Worm (Caenorhabditis elegans) whole organism, L4 larva: ENCODE data around the gene R148.8.

ENCODE experiments used
- ceh-32 ChIP-seq: sonication (generic microtip); optimal IDR thresholded peaks from 2 replicates; lab custom pipeline; 2016; ENCODE audit warnings: mild to moderate bottlenecking, missing genetic modification characterization, missing compliant biosample characterization; ENCODE audit not compliant: poor library complexity
- lin-15B ChIP-seq: fragments of 150-350 bp; sonication (generic microtip); optimal IDR thresholded peaks from 3 replicates; lab custom pipeline; 2014; ENCODE audit warnings: missing biosample characterization, missing genetic modification characterization
- nhr-11 ChIP-seq: fragments of 150-350 bp; optimal IDR thresholded peaks from 2 replicates; lab custom pipeline; 2014; ENCODE audit warnings: missing biosample characterization, missing genetic modification characterization
- nhr-28 ChIP-seq: fragments of 150-350 bp; optimal IDR thresholded peaks from 2 replicates; lab custom pipeline; 2014; ENCODE audit warnings: missing biosample characterization, missing genetic modification characterization
- pha-4 ChIP-seq, 2 experiments: fragments of 150-350 bp in 1 of 2; fragments of 200-800 bp in 1 of 2; sonication (Bioruptor generic) in 1 of 2; IDR thresholded peaks in 1 of 2; optimal IDR thresholded peaks in 1 of 2; 2 replicates each; pipeline versions ENCODE4 v1.3.6 to Lab custom; 2014 to 2022; ENCODE audit warnings: missing genetic modification characterization in 2 of 2, missing genetic modification reagents in 2 of 2, missing biosample characterization in 1 of 2, missing compliant biosample characterization in 1 of 2
- unc-62 ChIP-seq, 3 experiments: fragments of 150-350 bp in 1 of 3; sonication (generic microtip); optimal IDR thresholded peaks in 2 of 3; peaks in 1 of 3; 1 replicate in 1 of 3; 2 replicates in 2 of 3; lab custom pipeline; 2014 to 2017; ENCODE audit warnings: missing biosample characterization in 3 of 3, missing genetic modification characterization in 3 of 3, missing genetic modification reagents in 3 of 3, missing genotype in 1 of 3
- zag-1 ChIP-seq: fragments of 150-350 bp; optimal IDR thresholded peaks from 2 replicates; lab custom pipeline; 2014; ENCODE audit warnings: missing biosample characterization, missing genetic modification characterization
- ztf-11 ChIP-seq: fragments of 150-350 bp; optimal IDR thresholded peaks from 2 replicates; lab custom pipeline; 2014; ENCODE audit warnings: missing biosample characterization, missing genetic modification characterization

DNA sequence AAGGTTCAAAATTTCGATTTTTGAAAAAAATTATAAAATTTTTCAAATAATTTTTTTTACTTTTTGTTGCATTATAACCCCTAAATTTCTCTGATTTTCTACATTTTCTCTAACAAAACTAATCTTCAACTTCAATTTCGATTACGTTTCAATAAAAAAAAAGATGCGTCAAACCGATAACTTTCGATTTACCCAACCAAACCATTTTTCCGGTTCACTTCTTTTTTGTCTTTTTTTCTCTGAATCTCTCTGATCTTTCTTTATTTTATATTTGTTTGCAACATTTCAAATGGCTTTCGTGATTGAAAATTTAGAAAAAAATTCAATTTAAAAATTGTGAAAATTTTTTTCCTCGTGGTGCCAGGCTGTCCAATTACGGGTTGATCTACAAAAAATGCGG, 27.8 kb upstream of the R148.8 start:
- TF ChIP-seq ceh-32 (tag; lab: Kevin White, UChicago) (no peak), nhr-28 (tag; lab: Kevin White, UChicago) (no peak), unc-62 (GFP tag; optimal IDR thresholded peaks at IDR 0.05 in 1 of 2; lab: Kevin White, UChicago) (no peak), unc-62 (tag; optimal IDR thresholded peaks at IDR 0.05; lab: Kevin White, UChicago) (no peak), lin-15B (tag; lab: Kevin White, UChicago) (no peak), pha-4 (GFP tag; IDR thresholded peaks at IDR 0.05; lab: Robert Waterston, UW) (no peak), pha-4 (tag; optimal IDR thresholded peaks at IDR 0.05; lab: Kevin White, UChicago) (no peak), nhr-11 (tag; lab: Kevin White, UChicago) (no peak), zag-1 (tag; lab: Kevin White, UChicago) (no peak), ztf-11 (tag; lab: Kevin White, UChicago) (no peak)
